Worm (Caenorhabditis elegans) whole organism, L3 larva: Measurements from ENCODE around the gene pek-1.

Source experiments
- R02D3.7 ChIP-seq: fragments of 150-350 bp; optimal IDR thresholded peaks from 2 replicates; lab custom pipeline; 2014; ENCODE audit warnings: missing biosample characterization, missing genetic modification characterization
- ZK546.5 ChIP-seq: sonication (generic microtip); optimal IDR thresholded peaks from 2 replicates; lab custom pipeline; 2017; ENCODE audit warnings: missing biosample characterization, missing genetic modification characterization
- ama-1 ChIP-seq: fragments of 150-350 bp; optimal IDR thresholded peaks from 2 replicates; lab custom pipeline; 2018
- ceh-16 ChIP-seq: sonication (generic microtip); optimal IDR thresholded peaks from 2 replicates; lab custom pipeline; 2017; ENCODE audit warnings: missing biosample characterization, missing genetic modification characterization
- ceh-9 ChIP-seq: sonication (generic microtip); optimal IDR thresholded peaks from 2 replicates; lab custom pipeline; 2018; ENCODE audit warnings: missing biosample characterization, missing genetic modification characterization
- egl-27 ChIP-seq: sonication (generic microtip); optimal IDR thresholded peaks from 4 replicates; lab custom pipeline; 2017; ENCODE audit warnings: missing biosample characterization, missing genetic modification reagents, missing genetic modification characterization
- egl-5 ChIP-seq: fragments of 150-350 bp; optimal IDR thresholded peaks from 2 replicates; lab custom pipeline; 2017; ENCODE audit warnings: missing biosample characterization, missing genetic modification reagents, missing genetic modification characterization, inconsistent platforms
- elt-1 ChIP-seq: fragments of 150-350 bp; optimal IDR thresholded peaks from 2 replicates; lab custom pipeline; 2014; ENCODE audit warnings: missing biosample characterization, missing genetic modification characterization
- elt-2 ChIP-seq: sonication (generic microtip); optimal IDR thresholded peaks from 2 replicates; lab custom pipeline; 2016; ENCODE audit warnings: missing genetic modification reagents, mild to moderate bottlenecking, missing genetic modification characterization, missing compliant biosample characterization
- eor-1 ChIP-seq, 2 experiments: fragments of 150-350 bp; optimal IDR thresholded peaks; 2 replicates each; lab custom pipeline; 2014 to 2018; ENCODE audit warnings: missing biosample characterization in 2 of 2, missing genetic modification characterization in 2 of 2
- fkh-10 ChIP-seq: sonication (generic microtip); optimal IDR thresholded peaks from 2 replicates; lab custom pipeline; 2017; ENCODE audit warnings: missing biosample characterization, missing genetic modification reagents, missing genetic modification characterization
- fos-1 ChIP-seq: fragments of 150-350 bp; optimal IDR thresholded peaks from 2 replicates; lab custom pipeline; 2014; ENCODE audit warnings: missing biosample characterization, missing genetic modification characterization
- hmg-11 ChIP-seq: sonication (generic microtip); optimal IDR thresholded peaks from 2 replicates; lab custom pipeline; 2016; ENCODE audit warnings: missing genetic modification characterization, missing compliant biosample characterization
- lin-39 ChIP-seq: fragments of 150-350 bp; optimal IDR thresholded peaks from 2 replicates; lab custom pipeline; 2018; ENCODE audit warnings: missing biosample characterization, missing genetic modification reagents, missing genetic modification characterization
- lsy-12 ChIP-seq: sonication (generic microtip); optimal IDR thresholded peaks from 2 replicates; lab custom pipeline; 2016; ENCODE audit warnings: mild to moderate bottlenecking, missing genetic modification characterization, missing compliant biosample characterization
- mml-1 ChIP-seq: fragments of 150-350 bp; sonication (generic microtip); optimal IDR thresholded peaks from 3 replicates; lab custom pipeline; 2014; ENCODE audit warnings: missing biosample characterization, missing genetic modification characterization
- nfya-1 ChIP-seq: sonication (generic microtip); optimal IDR thresholded peaks from 2 replicates; lab custom pipeline; 2017; ENCODE audit warnings: missing genetic modification characterization, mild to moderate bottlenecking, missing compliant biosample characterization, antibody characterized with exemption, moderate library complexity; ENCODE audit not compliant: insufficient read depth
- nhr-11 ChIP-seq: fragments of 150-350 bp; optimal IDR thresholded peaks from 2 replicates; lab custom pipeline; 2014; ENCODE audit warnings: missing biosample characterization, missing genetic modification characterization
- nhr-23 ChIP-seq: fragments of 150-350 bp; optimal IDR thresholded peaks from 2 replicates; lab custom pipeline; 2014; ENCODE audit warnings: missing biosample characterization, missing genetic modification reagents, missing genetic modification characterization
- nhr-237 ChIP-seq: fragments of 150-350 bp; optimal IDR thresholded peaks from 2 replicates; lab custom pipeline; 2014; ENCODE audit warnings: missing biosample characterization, missing genetic modification characterization
- nhr-25 ChIP-seq: sonication (generic microtip); optimal IDR thresholded peaks from 2 replicates; lab custom pipeline; 2017; ENCODE audit warnings: missing biosample characterization, missing genetic modification characterization
- nhr-28 ChIP-seq: fragments of 150-350 bp; optimal IDR thresholded peaks from 2 replicates; lab custom pipeline; 2014; ENCODE audit warnings: missing biosample characterization, missing genetic modification characterization
- nhr-67 ChIP-seq: fragments of 150-350 bp; optimal IDR thresholded peaks from 2 replicates; lab custom pipeline; 2014; ENCODE audit warnings: missing biosample characterization, missing genetic modification characterization
- nhr-76 ChIP-seq: fragments of 150-350 bp; sonication (generic microtip); optimal IDR thresholded peaks from 5 replicates; lab custom pipeline; 2014; ENCODE audit warnings: missing biosample characterization, missing genetic modification characterization
- nhr-77 ChIP-seq: fragments of 150-350 bp; optimal IDR thresholded peaks from 2 replicates; lab custom pipeline; 2014; ENCODE audit warnings: missing biosample characterization, missing genetic modification characterization
- sea-2 ChIP-seq: fragments of 150-350 bp; sonication (generic microtip); optimal IDR thresholded peaks from 4 replicates; lab custom pipeline; 2014; ENCODE audit warnings: missing biosample characterization, missing genetic modification reagents, missing genetic modification characterization
- tbx-2 ChIP-seq: sonication (generic microtip); optimal IDR thresholded peaks from 2 replicates; lab custom pipeline; 2016; ENCODE audit warnings: mild to moderate bottlenecking, missing genetic modification characterization, missing compliant biosample characterization
- unc-39 ChIP-seq: sonication (generic microtip); optimal IDR thresholded peaks from 4 replicates; lab custom pipeline; 2017; ENCODE audit warnings: missing biosample characterization, missing genetic modification characterization
- unc-62 ChIP-seq: fragments of 150-350 bp; sonication (generic microtip); optimal IDR thresholded peaks from 4 replicates; lab custom pipeline; 2014; ENCODE audit warnings: missing biosample characterization, missing genetic modification reagents, missing genetic modification characterization
- zag-1 ChIP-seq: fragments of 150-350 bp; optimal IDR thresholded peaks from 2 replicates; lab custom pipeline; 2014; ENCODE audit warnings: missing biosample characterization, missing genetic modification characterization
- ztf-4 ChIP-seq: fragments of 150-350 bp; optimal IDR thresholded peaks from 2 replicates; lab custom pipeline; 2014; ENCODE audit warnings: missing biosample characterization, missing genetic modification characterization

pek-1 gene

ce11 chrX:11384534-11385441, 29.9 kb downstream of the pek-1 start, which contains the start of the genes F08B12.11 and prmn-1:
F08B12.11 (plus strand) TSS chrX:11385054.
prmn-1 (plus strand) TSS chrX:11385084.
- TF ChIP-seq nhr-25 (tag; lab: Kevin White, UChicago) (peak; percentile 66), nhr-77 (tag; lab: Kevin White, UChicago) (no peak), ztf-4 (tag; lab: Kevin White, UChicago) (no peak), unc-39 (tag; lab: Kevin White, UChicago) (no peak), mml-1 (tag; lab: Kevin White, UChicago) (no peak), nhr-67 (no peak), ama-1 (no peak), egl-5 (tag; lab: Kevin White, UChicago) (no peak), egl-27 (no peak), nhr-76 (tag; lab: Kevin White, UChicago) (no peak), ZK546.5 (tag; lab: Kevin White, UChicago) (no peak), nfya-1 (tag; lab: Kevin White, UChicago) (peak; percentile 31), hmg-11 (tag; lab: Kevin White, UChicago) (peak; percentile 22), ceh-9 (tag; lab: Kevin White, UChicago) (no peak), ceh-16 (no peak), nhr-28 (no peak), nhr-11 (tag; lab: Kevin White, UChicago) (no peak), tbx-2 (tag; lab: Kevin White, UChicago) (no peak)

ce11 chrX:11383359-11383758, 31.3 kb downstream of the pek-1 start:
- TF ChIP-seq unc-62: no peak
- no peak for TF ChIP-seq nhr-25 (tag; lab: Kevin White, UChicago)
- peak; percentile 41 for TF ChIP-seq nhr-23
- TF ChIP-seq, all 47 proteins: peak for 1

DNA sequence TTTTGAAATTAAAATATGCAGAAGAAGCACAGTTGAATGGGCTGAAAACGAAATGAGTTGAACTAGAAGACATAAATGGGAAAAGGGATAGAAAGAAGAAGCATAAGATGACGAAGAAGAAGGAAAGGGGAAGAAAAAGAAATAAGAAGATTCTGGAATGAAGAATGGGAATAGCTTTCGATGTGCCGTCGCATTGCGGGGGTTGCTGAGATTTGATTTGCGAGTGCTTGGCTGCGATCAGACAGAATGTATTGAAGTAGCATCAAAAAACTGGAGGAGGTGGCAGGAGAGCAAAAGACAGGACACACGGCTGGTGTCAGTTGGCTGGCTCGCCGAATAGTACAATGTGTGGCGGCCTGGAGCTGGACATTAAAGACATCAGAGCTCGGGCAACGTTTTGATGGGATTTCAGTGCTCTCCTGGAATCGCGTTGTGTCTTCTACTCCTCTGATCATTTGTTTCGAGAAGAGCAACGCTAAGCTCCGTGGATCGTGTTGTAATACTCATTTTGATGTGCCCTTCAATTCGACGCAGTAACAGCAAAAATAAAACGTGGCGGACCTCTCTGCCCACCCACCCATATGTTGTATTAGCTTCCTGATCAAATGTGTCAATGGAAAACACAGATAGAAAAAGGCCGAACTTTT, 35.4 kb downstream of the pek-1 start:
- TF ChIP-seq egl-5 (tag; lab: Kevin White, UChicago): peak; percentile 0
- TF ChIP-seq elt-2 (tag; lab: Kevin White, UChicago): no peak
- no peak for TF ChIP-seq R02D3.7 (tag; lab: Kevin White, UChicago)
- no peak for TF ChIP-seq nhr-11 (tag; lab: Kevin White, UChicago)
- TF ChIP-seq zag-1 (tag; lab: Kevin White, UChicago): no peak
- peak; percentile 34 for TF ChIP-seq nfya-1 (tag; lab: Kevin White, UChicago)
- TF ChIP-seq lin-39 (tag; lab: Kevin White, UChicago): peak; percentile 22
- TF ChIP-seq fkh-10 (GFP tag; lab: Kevin White, UChicago): peak; percentile 20

- no peak for TF ChIP-seq sea-2 (GFP tag; lab: Kevin White, UChicago)
- TF ChIP-seq elt-1 (tag; lab: Kevin White, UChicago): no peak
- no peak for TF ChIP-seq nhr-67
- no peak for TF ChIP-seq ama-1
- no peak for TF ChIP-seq lsy-12 (tag; lab: Kevin White, UChicago)
- no peak for TF ChIP-seq nhr-237 (tag; lab: Kevin White, UChicago)
- no peak for TF ChIP-seq tbx-2 (tag; lab: Kevin White, UChicago)
- no peak for TF ChIP-seq ceh-16
These were observed 37.3 kb downstream of the pek-1 start, which contains the start of gene tni-1 for ce11 chrX:11377370-11377769. tni-1 (minus strand) TSS chrX:11377470.

DNA sequence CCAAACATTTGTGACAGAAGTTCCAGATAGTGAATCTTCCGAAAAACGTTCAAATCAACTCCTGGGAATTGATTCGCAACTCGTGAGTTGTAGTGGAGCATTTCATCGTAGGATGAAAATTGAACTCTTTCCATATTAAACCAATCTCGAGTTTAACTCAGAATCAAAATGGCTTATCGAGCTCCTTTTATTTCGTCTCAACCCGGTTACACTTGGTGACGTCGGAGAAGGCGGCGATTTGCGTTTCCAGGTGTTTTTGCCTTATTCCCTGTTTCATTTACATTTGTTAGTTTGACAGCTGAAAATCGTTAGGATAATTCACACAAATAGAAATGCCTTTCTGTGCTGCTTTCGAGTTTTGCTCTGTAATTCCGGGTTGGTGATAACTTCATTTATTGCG, 39.2 kb downstream of the pek-1 start, which contains the start of gene F42E11.3:
F42E11.3 (minus strand) TSS at position 101 of the 400 bp plus-strand sequence.
- no peak for TF ChIP-seq ceh-9 (tag; lab: Kevin White, UChicago)
- TF ChIP-seq fos-1 (tag; lab: Kevin White, UChicago): no peak
- no peak for TF ChIP-seq lsy-12 (tag; lab: Kevin White, UChicago)
- no peak for TF ChIP-seq ztf-4 (tag; lab: Kevin White, UChicago)
- TF ChIP-seq eor-1 (tag; optimal IDR thresholded peaks at IDR 0.05; lab: Kevin White, UChicago): no peak
- TF ChIP-seq, all 47 proteins: peak for 0
